Worm (Caenorhabditis elegans) whole organism, L2 larva: Measurements from ENCODE around the gene tbh-1.

ENCODE experiments used
- C34F6.9 ChIP-seq: fragments of 150-350 bp; optimal IDR thresholded peaks from 2 replicates; lab custom pipeline; 2014; ENCODE audit warnings: missing biosample characterization, missing genetic modification characterization
- F13H6.1 ChIP-seq: sonication (generic microtip); optimal IDR thresholded peaks from 2 replicates; lab custom pipeline; 2016; ENCODE audit warnings: missing genetic modification characterization, missing compliant biosample characterization
- R02D3.7 ChIP-seq: fragments of 150-350 bp; optimal IDR thresholded peaks from 2 replicates; lab custom pipeline; 2014; ENCODE audit warnings: missing biosample characterization, missing genetic modification characterization
- alr-1 ChIP-seq: fragments of 150-350 bp; optimal IDR thresholded peaks from 2 replicates; lab custom pipeline; 2014; ENCODE audit warnings: missing biosample characterization, missing genetic modification characterization
- ama-1 ChIP-seq: fragments of 150-350 bp; optimal IDR thresholded peaks from 2 replicates; lab custom pipeline; 2018; ENCODE audit warnings: inconsistent platforms
- blmp-1 ChIP-seq: sonication (generic microtip); optimal IDR thresholded peaks from 2 replicates; lab custom pipeline; 2017; ENCODE audit warnings: missing genetic modification characterization, mild to moderate bottlenecking, missing compliant biosample characterization, antibody characterized with exemption, moderate library complexity; ENCODE audit not compliant: insufficient read depth
- ceh-16 ChIP-seq: fragments of 150-350 bp; optimal IDR thresholded peaks from 2 replicates; lab custom pipeline; 2014; ENCODE audit warnings: missing biosample characterization, missing genetic modification characterization
- ceh-82 ChIP-seq: fragments of 150-350 bp; optimal IDR thresholded peaks from 2 replicates; lab custom pipeline; 2014; ENCODE audit warnings: missing biosample characterization, missing genetic modification characterization
- crh-2 ChIP-seq: sonication (generic microtip); optimal IDR thresholded peaks from 2 replicates; lab custom pipeline; 2017; ENCODE audit warnings: missing biosample characterization, missing genetic modification characterization
- dmd-4 ChIP-seq: sonication (generic microtip); optimal IDR thresholded peaks from 2 replicates; lab custom pipeline; 2017; ENCODE audit warnings: missing biosample characterization, missing genetic modification characterization
- egl-27 ChIP-seq: sonication (generic microtip); optimal IDR thresholded peaks from 3 replicates; lab custom pipeline; 2017; ENCODE audit warnings: missing biosample characterization, missing genetic modification reagents, missing genetic modification characterization
- elt-1 ChIP-seq: fragments of 150-350 bp; optimal IDR thresholded peaks from 2 replicates; lab custom pipeline; 2014; ENCODE audit warnings: missing biosample characterization, missing genetic modification characterization
- elt-3 ChIP-seq: sonication (generic microtip); optimal IDR thresholded peaks from 2 replicates; lab custom pipeline; 2017; ENCODE audit warnings: missing biosample characterization, missing genetic modification characterization
- gmeb-1 ChIP-seq: fragments of 150-350 bp; optimal IDR thresholded peaks from 2 replicates; lab custom pipeline; 2014; ENCODE audit warnings: missing biosample characterization, missing genetic modification characterization
- lin-11 ChIP-seq: fragments of 150-350 bp; sonication (generic microtip); optimal IDR thresholded peaks from 2 replicates; lab custom pipeline; 2014; ENCODE audit warnings: missing biosample characterization, missing genetic modification characterization, inconsistent platforms, mixed read lengths
- lin-13 ChIP-seq: fragments of 150-350 bp; optimal IDR thresholded peaks from 2 replicates; lab custom pipeline; 2014; ENCODE audit warnings: missing biosample characterization, missing genetic modification reagents, missing genetic modification characterization
- mbf-1 ChIP-seq: sonication (generic microtip); optimal IDR thresholded peaks from 2 replicates; lab custom pipeline; 2017; ENCODE audit warnings: missing biosample characterization, missing genetic modification characterization
- mdl-1 ChIP-seq, 2 experiments: fragments of 150-350 bp in 1 of 2; sonication (generic microtip) in 1 of 2; optimal IDR thresholded peaks; 2 replicates each; lab custom pipeline; 2017; ENCODE audit warnings: missing biosample characterization in 2 of 2, missing genetic modification characterization in 2 of 2
- nhr-10 ChIP-seq: sonication (generic microtip); optimal IDR thresholded peaks from 2 replicates; lab custom pipeline; 2017; ENCODE audit warnings: missing biosample characterization, missing genetic modification characterization
- nhr-11 ChIP-seq: fragments of 150-350 bp; optimal IDR thresholded peaks from 2 replicates; lab custom pipeline; 2014; ENCODE audit warnings: missing biosample characterization, missing genetic modification characterization
- nhr-12 ChIP-seq: fragments of 150-350 bp; optimal IDR thresholded peaks from 2 replicates; lab custom pipeline; 2014; ENCODE audit warnings: missing biosample characterization, missing genetic modification characterization
- nhr-129 ChIP-seq: fragments of 150-350 bp; optimal IDR thresholded peaks from 2 replicates; lab custom pipeline; 2014; ENCODE audit warnings: missing biosample characterization, missing genetic modification characterization
- nhr-23 ChIP-seq: fragments of 150-350 bp; optimal IDR thresholded peaks from 2 replicates; lab custom pipeline; 2014; ENCODE audit warnings: missing biosample characterization, missing genetic modification reagents, missing genetic modification characterization
- peb-1 ChIP-seq: fragments of 150-350 bp; optimal IDR thresholded peaks from 2 replicates; lab custom pipeline; 2014; ENCODE audit warnings: missing biosample characterization, missing genetic modification characterization
- sem-4 ChIP-seq: fragments of 150-350 bp; optimal IDR thresholded peaks from 2 replicates; lab custom pipeline; 2014; ENCODE audit warnings: missing biosample characterization, missing genetic modification reagents, missing genetic modification characterization
- sma-3 ChIP-seq: sonication (generic microtip); optimal IDR thresholded peaks from 2 replicates; lab custom pipeline; 2016; ENCODE audit warnings: missing genetic modification reagents, missing genetic modification characterization, missing compliant biosample characterization
- sma-9 ChIP-seq, 2 experiments: fragments of 150-350 bp in 1 of 2; sonication (generic microtip) in 1 of 2; optimal IDR thresholded peaks; 2 replicates each; lab custom pipeline; 2014 to 2016; ENCODE audit warnings: missing genetic modification characterization in 2 of 2, mild to moderate bottlenecking in 1 of 2, missing biosample characterization in 1 of 2, missing compliant biosample characterization in 1 of 2, missing genetic modification reagents in 1 of 2, moderate library complexity in 1 of 2
- snpc-4 ChIP-seq: fragments of 150-350 bp; optimal IDR thresholded peaks from 2 replicates; lab custom pipeline; 2014; ENCODE audit warnings: missing biosample characterization, missing genetic modification characterization
- unc-39 ChIP-seq: fragments of 150-350 bp; optimal IDR thresholded peaks from 2 replicates; lab custom pipeline; 2014; ENCODE audit warnings: missing biosample characterization, missing genetic modification characterization
- unc-62 ChIP-seq: fragments of 150-350 bp; optimal IDR thresholded peaks from 2 replicates; lab custom pipeline; 2014; ENCODE audit warnings: missing biosample characterization, missing genetic modification reagents, missing genetic modification characterization
- zag-1 ChIP-seq: fragments of 150-350 bp; optimal IDR thresholded peaks from 2 replicates; lab custom pipeline; 2014; ENCODE audit warnings: missing biosample characterization, missing genetic modification characterization
- ztf-1 ChIP-seq: fragments of 200-800 bp; sonication (Bioruptor generic); conservative IDR thresholded peaks from 2 replicates; pipeline ENCODE4 v1.3.6; 2022; ENCODE audit warnings: missing genetic modification characterization, missing compliant biosample characterization
- ztf-11 ChIP-seq: sonication (generic microtip); optimal IDR thresholded peaks from 2 replicates; lab custom pipeline; 2017; ENCODE audit warnings: missing biosample characterization, missing genetic modification characterization
- ztf-4 ChIP-seq: fragments of 150-350 bp; optimal IDR thresholded peaks from 2 replicates; lab custom pipeline; 2014; ENCODE audit warnings: missing biosample characterization, missing genetic modification characterization

The tbh-1 gene

DNA sequence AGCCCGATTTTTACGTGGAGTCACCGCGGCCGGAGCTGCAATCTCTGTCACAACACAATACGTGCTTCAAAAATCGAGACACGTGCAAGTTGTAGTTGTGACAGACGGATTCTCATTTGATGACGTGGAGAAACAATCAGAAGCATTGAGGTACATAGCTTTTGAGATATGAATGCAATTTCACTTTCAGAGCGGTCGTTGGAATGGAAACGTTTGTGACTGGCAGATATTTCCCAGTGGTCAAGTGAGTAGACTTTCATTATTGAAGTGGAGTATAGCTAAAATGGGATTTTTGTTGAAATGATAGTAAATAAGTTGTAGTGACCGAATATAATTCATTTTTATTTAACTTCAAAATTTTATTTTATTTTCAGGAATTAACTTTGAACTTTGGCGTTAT lies 13.6 kb downstream of the tbh-1 start:
- TF ChIP-seq sma-9 (GFP tag; optimal IDR thresholded peaks at IDR 0.05; lab: Kevin White, UChicago) (no peak), sma-9 (tag; optimal IDR thresholded peaks at IDR 0.05; lab: Kevin White, UChicago) (no peak)

DNA sequence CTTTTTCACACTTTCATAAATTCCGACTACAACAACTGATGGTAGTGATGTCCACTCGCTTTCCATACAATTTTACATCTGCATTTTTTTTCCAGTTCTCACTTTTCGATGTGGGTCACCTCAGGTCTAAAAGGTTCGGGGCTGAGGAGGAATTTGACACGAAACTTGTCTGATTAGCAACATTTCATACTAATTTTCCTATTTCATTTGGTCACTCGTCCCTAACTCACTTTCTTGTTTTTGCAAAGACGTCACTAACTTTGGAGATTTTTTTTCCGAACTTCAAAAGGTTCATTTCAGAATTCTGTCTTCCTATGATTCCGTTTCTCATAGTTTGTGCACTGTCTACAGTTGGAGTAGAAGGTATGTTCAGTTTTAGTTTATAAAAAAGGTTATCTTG lies 16.9 kb downstream of the tbh-1 start, which contains the start of gene H13N06.2:
Gene H13N06.2 (plus strand): TSS at position 301 of the 400 bp plus-strand sequence.
- TF ChIP-seq egl-27 (tag; lab: Kevin White, UChicago) (no peak), F13H6.1 (tag; lab: Kevin White, UChicago) (no peak), R02D3.7 (tag; lab: Kevin White, UChicago) (no peak), unc-39 (tag; lab: Kevin White, UChicago) (no peak), ceh-16 (no peak), crh-2 (tag; lab: Kevin White, UChicago) (no peak), ztf-1 (no peak), ceh-82 (tag; lab: Kevin White, UChicago) (no peak)

- TF ChIP-seq ceh-16, result peak; percentile 6
- TF ChIP-seq zag-1 (tag; lab: Kevin White, UChicago), result no peak
- TF ChIP-seq ceh-82 (tag; lab: Kevin White, UChicago), result no peak
- TF ChIP-seq mbf-1, result no peak
Measured at ce11 chrX:15487162-15487561, 17.5 kb downstream of the tbh-1 start.

ce11 chrX:15485262-15485661 lies 19.4 kb downstream of the tbh-1 start:
- TF ChIP-seq ceh-82 (tag; lab: Kevin White, UChicago) (no peak), egl-27 (tag; lab: Kevin White, UChicago) (peak; percentile 14), lin-11 (tag; lab: Kevin White, UChicago) (no peak), sma-3 (peak; percentile 87), nhr-12 (tag; lab: Kevin White, UChicago) (no peak), gmeb-1 (tag; lab: Kevin White, UChicago) (no peak)
- TF ChIP-seq, all 48 proteins: peak for 2

DNA sequence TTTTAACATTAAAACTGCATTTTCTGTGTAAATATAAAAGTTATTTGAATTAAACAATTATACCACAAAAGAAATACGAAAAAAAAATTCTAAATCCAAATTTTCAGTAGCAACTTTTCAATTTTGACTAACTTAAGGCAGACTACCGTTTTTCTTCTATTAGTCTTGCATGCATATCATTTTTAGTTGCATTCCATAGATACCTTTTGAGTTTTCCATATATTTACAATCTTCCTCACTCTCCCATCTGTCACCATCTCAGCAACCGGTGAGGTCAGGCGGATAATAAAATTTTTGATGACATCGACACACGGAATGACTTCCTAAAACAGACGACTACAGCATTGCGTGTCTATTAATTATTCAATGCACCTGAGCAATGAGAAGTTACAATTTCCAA lies 26.0 kb downstream of the tbh-1 start, which contains the start of gene gcy-36:
Gene gcy-36 (plus strand): TSS at position 301 of the 400 bp plus-strand sequence.
- no peak for TF ChIP-seq crh-2 (tag; lab: Kevin White, UChicago)

- no peak for TF ChIP-seq nhr-11 (tag; lab: Kevin White, UChicago)
- no peak for TF ChIP-seq sma-9 (GFP tag; optimal IDR thresholded peaks at IDR 0.05; lab: Kevin White, UChicago)
- TF ChIP-seq sma-9 (tag; optimal IDR thresholded peaks at IDR 0.05; lab: Kevin White, UChicago), result no peak
- no peak for TF ChIP-seq ceh-16
- no peak for TF ChIP-seq dmd-4
- TF ChIP-seq lin-13, result no peak
- no peak for TF ChIP-seq alr-1
Measured at ce11 chrX:15477309-15477708, 27.4 kb downstream of the tbh-1 start, which contains the start of gene exc-1. Gene exc-1 (minus strand): TSS chrX:15477409.

ce11 chrX:15469957-15470548 lies 34.6 kb downstream of the tbh-1 start:
- TF ChIP-seq ztf-4 (tag; lab: Kevin White, UChicago), result no peak
- TF ChIP-seq ztf-11, result no peak
- TF ChIP-seq C34F6.9 (tag; lab: Kevin White, UChicago), result no peak
- TF ChIP-seq elt-3 (tag; lab: Kevin White, UChicago), result no peak
- TF ChIP-seq nhr-10 (tag; lab: Kevin White, UChicago), result no peak
- TF ChIP-seq ztf-1, result no peak
- no peak for TF ChIP-seq nhr-129 (tag; lab: Kevin White, UChicago)
- no peak for TF ChIP-seq blmp-1 (tag; lab: Kevin White, UChicago)
- no peak for TF ChIP-seq snpc-4 (tag; lab: Kevin White, UChicago)
- peak; percentile 76 for TF ChIP-seq egl-27 (tag; lab: Kevin White, UChicago)
- no peak for TF ChIP-seq mdl-1 (tag; optimal IDR thresholded peaks at IDR 0.05; lab: Kevin White, UChicago)
- no peak for TF ChIP-seq nhr-12 (tag; lab: Kevin White, UChicago)
- TF ChIP-seq peb-1 (tag; lab: Kevin White, UChicago), result no peak
- no peak for TF ChIP-seq gmeb-1 (tag; lab: Kevin White, UChicago)
- TF ChIP-seq elt-1 (tag; lab: Kevin White, UChicago), result peak; percentile 67
- no peak for TF ChIP-seq nhr-23 (tag; lab: Kevin White, UChicago)
- TF ChIP-seq lin-13, result no peak
- TF ChIP-seq unc-62 (GFP tag; lab: Kevin White, UChicago), result no peak
- peak; percentile 86 for TF ChIP-seq sem-4 (tag; lab: Kevin White, UChicago)
- no peak for TF ChIP-seq ama-1 (lab: Kevin White, UChicago)
